Fruit fly (Drosophila melanogaster) whole organism, embryonic: ENCODE results near the gene NijC.

Source experiments
- Abd-B ChIP-seq: fragments of 200-800 bp; sonication (Bioruptor generic); optimal IDR thresholded peaks from 2 replicates; lab custom pipeline; 2018; ENCODE audit warnings: missing biosample characterization, mild to moderate bottlenecking, missing genetic modification characterization, moderate library complexity
- BEAF-32 ChIP-seq: fragments of 200-800 bp; sonication (Bioruptor generic); optimal IDR thresholded peaks from 3 replicates; lab custom pipeline; 2017; ENCODE audit warnings: missing biosample characterization, missing genetic modification characterization, mild to moderate bottlenecking, moderate library complexity, missing genetic modification reagents
- CG10267 ChIP-seq: fragments of 200-800 bp; sonication (Bioruptor generic); optimal IDR thresholded peaks from 2 replicates; lab custom pipeline; 2018; ENCODE audit warnings: missing biosample characterization, mild to moderate bottlenecking, missing genetic modification characterization, moderate library complexity
- CG13424 ChIP-seq: fragments of 200-800 bp; sonication (Bioruptor generic); optimal IDR thresholded peaks from 2 replicates; lab custom pipeline; 2019; ENCODE audit warnings: missing biosample characterization, mild to moderate bottlenecking, missing genetic modification characterization, moderate library complexity
- CG14710 ChIP-seq: fragments of 200-800 bp; sonication (Bioruptor generic); optimal IDR thresholded peaks from 3 replicates; lab custom pipeline; 2019; ENCODE audit warnings: missing biosample characterization, mild to moderate bottlenecking, missing genetic modification characterization, moderate library complexity
- CG3995 ChIP-seq: fragments of 200-800 bp; sonication (Bioruptor generic); optimal IDR thresholded peaks from 3 replicates; lab custom pipeline; 2016; ENCODE audit warnings: missing biosample characterization, missing genetic modification characterization
- CG4617 ChIP-seq: fragments of 200-800 bp; sonication (Bioruptor generic); optimal IDR thresholded peaks from 3 replicates; lab custom pipeline; 2016; ENCODE audit warnings: missing biosample characterization, missing genetic modification characterization, borderline replicate concordance
- CG7556 ChIP-seq: fragments of 200-800 bp; sonication (Bioruptor generic); optimal IDR thresholded peaks from 2 replicates; lab custom pipeline; 2017; ENCODE audit warnings: missing biosample characterization, mild to moderate bottlenecking, missing genetic modification characterization
- CTCF ChIP-seq: fragments of 200-800 bp; sonication (Bioruptor generic); optimal IDR thresholded peaks from 2 replicates; lab custom pipeline; 2017; ENCODE audit warnings: missing biosample characterization, mild to moderate bottlenecking, missing genetic modification characterization, moderate library complexity
- Dek ChIP-seq: fragments of 200-800 bp; sonication (Bioruptor generic); optimal IDR thresholded peaks from 3 replicates; lab custom pipeline; 2019; ENCODE audit warnings: missing biosample characterization, mild to moderate bottlenecking, missing genetic modification characterization, moderate library complexity
- Dp ChIP-seq: fragments of 200-800 bp; sonication (Bioruptor generic); optimal IDR thresholded peaks from 2 replicates; lab custom pipeline; 2018; ENCODE audit warnings: missing biosample characterization, mild to moderate bottlenecking, missing genetic modification characterization, moderate library complexity
- Ets97D ChIP-seq: fragments of 200-800 bp; sonication (Bioruptor generic); optimal IDR thresholded peaks from 3 replicates; lab custom pipeline; 2016; ENCODE audit warnings: missing biosample characterization, missing genetic modification characterization
- Fer3 ChIP-seq: fragments of 200-800 bp; sonication (Bioruptor generic); optimal IDR thresholded peaks from 2 replicates; lab custom pipeline; 2018; ENCODE audit warnings: missing biosample characterization, mild to moderate bottlenecking, missing genetic modification characterization, moderate library complexity
- H2.0 ChIP-seq: fragments of 200-800 bp; sonication (Bioruptor generic); IDR thresholded peaks from 2 replicates; pipeline ENCODE4 v1.3.6; 2022; ENCODE audit warnings: missing biosample characterization, missing genetic modification characterization
- Lhr ChIP-seq: fragments of 200-800 bp; sonication (Bioruptor generic); optimal IDR thresholded peaks from 3 replicates; lab custom pipeline; 2017; ENCODE audit warnings: mild to moderate bottlenecking, missing biosample characterization, missing genetic modification reagents, missing genetic modification characterization
- MBD-R2 ChIP-seq: fragments of 200-800 bp; sonication (Bioruptor generic); IDR thresholded peaks from 2 replicates; pipeline ENCODE4 v1.3.6; 2022; ENCODE audit warnings: missing biosample characterization, missing genetic modification characterization
- Nf-YA ChIP-seq: fragments of 200-800 bp; sonication (Bioruptor generic); IDR thresholded peaks from 2 replicates; pipeline ENCODE4 v1.3.6; 2022; ENCODE audit warnings: missing biosample characterization, missing genetic modification characterization
- Nf-YB ChIP-seq: fragments of 200-800 bp; sonication (Bioruptor generic); optimal IDR thresholded peaks from 3 replicates; lab custom pipeline; 2019; ENCODE audit warnings: missing biosample characterization, mild to moderate bottlenecking, missing genetic modification characterization, moderate library complexity
- PHDP ChIP-seq: fragments of 200-800 bp; sonication (Bioruptor generic); optimal IDR thresholded peaks from 3 replicates; lab custom pipeline; 2018; ENCODE audit warnings: missing biosample characterization, mild to moderate bottlenecking, missing genetic modification characterization, moderate library complexity
- Pdp1 ChIP-seq, 2 experiments: fragments of 200-800 bp; sonication (Bioruptor generic); optimal IDR thresholded peaks; 3 replicates each; lab custom pipeline; 2016; ENCODE audit warnings: missing biosample characterization in 2 of 2, missing genetic modification characterization in 2 of 2, mild to moderate bottlenecking in 1 of 2, moderate library complexity in 1 of 2
- Poxn ChIP-seq: fragments of 200-800 bp; sonication (Bioruptor generic); IDR thresholded peaks from 2 replicates; pipeline ENCODE4 v1.3.6; 2022; ENCODE audit warnings: missing biosample characterization, missing genetic modification characterization
- Xrp1 ChIP-seq: fragments of 200-800 bp; sonication (Bioruptor generic); IDR thresholded peaks from 2 replicates; pipeline ENCODE4 v1.3.6; 2022; ENCODE audit warnings: missing biosample characterization, missing genetic modification characterization
- YL-1 ChIP-seq: fragments of 200-800 bp; sonication (Bioruptor generic); optimal IDR thresholded peaks from 3 replicates; lab custom pipeline; 2017; ENCODE audit warnings: missing biosample characterization, mild to moderate bottlenecking, missing genetic modification characterization
- amos ChIP-seq: fragments of 200-800 bp; sonication (Bioruptor generic); IDR thresholded peaks from 2 replicates; pipeline ENCODE4 v1.3.6; 2022; ENCODE audit warnings: missing biosample characterization, missing genetic modification characterization; ENCODE audit not compliant: partially characterized antibody
- bcd ChIP-seq: fragments of 200-800 bp; sonication (Bioruptor generic); optimal IDR thresholded peaks from 2 replicates; lab custom pipeline; 2017; ENCODE audit warnings: missing biosample characterization, mild to moderate bottlenecking, missing genetic modification characterization
- corto ChIP-seq: fragments of 200-800 bp; sonication (Bioruptor generic); optimal IDR thresholded peaks from 2 replicates; lab custom pipeline; 2016; ENCODE audit warnings: missing biosample characterization, mild to moderate bottlenecking, missing genetic modification characterization, moderate library complexity
- crol ChIP-seq: fragments of 200-800 bp; sonication (Bioruptor generic); IDR thresholded peaks from 2 replicates; pipeline ENCODE4 v1.3.6; 2022; ENCODE audit warnings: missing biosample characterization, missing genetic modification characterization
- gfzf ChIP-seq: fragments of 200-800 bp; sonication (Bioruptor generic); optimal IDR thresholded peaks from 2 replicates; lab custom pipeline; 2016; ENCODE audit warnings: missing biosample characterization, mild to moderate bottlenecking, missing genetic modification characterization, moderate library complexity
- knrl ChIP-seq: fragments of 200-800 bp; sonication (Bioruptor generic); IDR thresholded peaks from 3 replicates; pipeline ENCODE4 v1.3.6; 2022; ENCODE audit warnings: missing biosample characterization, missing genetic modification characterization; ENCODE audit not compliant: partially characterized antibody
- nmo ChIP-seq: fragments of 200-800 bp; sonication (Bioruptor generic); optimal IDR thresholded peaks from 2 replicates; lab custom pipeline; 2018; ENCODE audit warnings: missing biosample characterization, mild to moderate bottlenecking, missing genetic modification characterization, moderate library complexity
- pho ChIP-seq: fragments of 200-800 bp; sonication (Bioruptor generic); optimal IDR thresholded peaks from 2 replicates; lab custom pipeline; 2016; ENCODE audit warnings: missing biosample characterization, missing genetic modification characterization
- pita ChIP-seq: fragments of 200-800 bp; sonication (Bioruptor generic); optimal IDR thresholded peaks from 2 replicates; lab custom pipeline; 2017; ENCODE audit warnings: missing biosample characterization, mild to moderate bottlenecking, missing genetic modification characterization
- pum ChIP-seq: fragments of 200-800 bp; sonication (Bioruptor generic); optimal IDR thresholded peaks from 2 replicates; lab custom pipeline; 2016; ENCODE audit warnings: missing biosample characterization, missing genetic modification characterization
- pzg ChIP-seq: fragments of 200-800 bp; sonication (Bioruptor generic); optimal IDR thresholded peaks from 3 replicates; lab custom pipeline; 2018; ENCODE audit warnings: missing biosample characterization, mild to moderate bottlenecking, missing genetic modification characterization, moderate library complexity
- sr ChIP-seq: fragments of 200-800 bp; sonication (Bioruptor generic); IDR thresholded peaks from 3 replicates; pipeline ENCODE4 v1.3.6; 2022; ENCODE audit warnings: missing biosample characterization, missing genetic modification characterization
- sug ChIP-seq: fragments of 200-800 bp; optimal IDR thresholded peaks from 2 replicates; lab custom pipeline; 2019; ENCODE audit warnings: missing biosample characterization, mild to moderate bottlenecking, missing genetic modification characterization, moderate library complexity
- zfh2 ChIP-seq: fragments of 200-800 bp; sonication (Bioruptor generic); optimal IDR thresholded peaks from 2 replicates; lab custom pipeline; 2016; ENCODE audit warnings: missing biosample characterization, missing genetic modification characterization

The NijC gene

DNA sequence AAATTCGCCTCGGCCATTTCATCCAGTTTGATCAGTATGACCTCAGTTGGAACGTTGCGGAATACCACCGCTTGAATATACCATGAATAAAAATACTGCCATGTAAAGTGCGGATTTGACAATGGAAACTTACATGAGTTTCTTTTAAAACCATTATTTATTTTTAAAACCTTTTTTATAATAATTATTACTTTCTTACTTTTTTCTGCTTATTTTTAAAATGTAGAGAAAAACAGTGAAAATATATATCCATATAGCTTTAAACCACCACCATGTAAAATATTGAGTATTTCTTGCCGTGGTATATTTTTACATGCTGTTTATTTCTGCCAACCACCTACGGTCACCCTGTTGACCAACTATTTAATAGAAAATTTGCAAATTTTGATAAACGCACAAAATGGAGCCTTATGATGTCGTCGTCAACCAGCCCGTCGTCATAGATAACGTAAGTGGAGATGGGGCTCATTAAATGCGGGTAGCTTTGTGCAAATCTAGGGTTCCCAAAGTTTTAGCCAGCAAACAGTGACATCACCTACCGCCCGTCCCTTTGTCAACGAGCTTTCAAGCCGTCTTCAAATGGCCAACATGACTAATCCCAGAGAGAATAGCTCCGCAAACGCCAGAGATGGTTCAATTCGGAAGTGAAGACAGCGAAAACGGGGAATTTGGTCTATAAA is 3.4 kb upstream of the NijC start, which contains the start of gene Arp1 (continued):
- TF ChIP-seq CG14710 (tag; lab: Kevin White, UChicago): peak; percentile 54
- TF ChIP-seq zfh2 (GFP tag; lab: Kevin White, UChicago): no peak
- peak; percentile 52 for TF ChIP-seq pita (GFP tag; lab: Kevin White, UChicago)
- peak; percentile 83 for TF ChIP-seq CG4617 (GFP tag; lab: Kevin White, UChicago)
- peak; percentile 40; the same call in 1 of the 2 replicates for TF ChIP-seq MBD-R2 (GFP tag; lab: Robert Waterston, UW)
- no peak for TF ChIP-seq Nf-YA (GFP tag; lab: Robert Waterston, UW)
- TF ChIP-seq BEAF-32 (GFP tag; lab: Kevin White, UChicago): peak; percentile 35
- TF ChIP-seq nmo (GFP tag; lab: Kevin White, UChicago): peak; percentile 39
- TF ChIP-seq Nf-YB (GFP tag; lab: Kevin White, UChicago): no peak
- peak; percentile 42 for TF ChIP-seq sug (tag; lab: Kevin White, UChicago)
- TF ChIP-seq knrl: peak; percentile 49; the same call in 1 of the 3 replicates
- peak; percentile 9; the same call in 1 of the 2 replicates for TF ChIP-seq amos (GFP tag; lab: Robert Waterston, UW)
- no peak for TF ChIP-seq CG13424 (tag; lab: Kevin White, UChicago)
- TF ChIP-seq YL-1 (GFP tag; lab: Kevin White, UChicago): peak; percentile 57
- TF ChIP-seq CG10267 (tag; lab: Kevin White, UChicago): peak; percentile 37
- no peak for TF ChIP-seq Xrp1 (GFP tag; lab: Robert Waterston, UW)
- peak; percentile 64; the same call in 1 of the 2 replicates for TF ChIP-seq crol (GFP tag; lab: Robert Waterston, UW)
- TF ChIP-seq Lhr (GFP tag; lab: Kevin White, UChicago): peak; percentile 81
- peak; percentile 30 for TF ChIP-seq Dp
- TF ChIP-seq Fer3 (tag; lab: Kevin White, UChicago): no peak
- TF ChIP-seq pum (GFP tag; lab: Kevin White, UChicago): no peak
- no peak for TF ChIP-seq corto (GFP tag; lab: Kevin White, UChicago)
- TF ChIP-seq Poxn (GFP tag; lab: Robert Waterston, UW): no peak
- peak; percentile 33 for TF ChIP-seq Dek (tag; lab: Kevin White, UChicago)
- TF ChIP-seq Abd-B (GFP tag; lab: Kevin White, UChicago): peak; percentile 34
- TF ChIP-seq gfzf (GFP tag; lab: Kevin White, UChicago): peak; percentile 82
- peak; percentile 65 for TF ChIP-seq CTCF (GFP tag; lab: Kevin White, UChicago)
- peak in 1 of 2 experiments; percentile 41 for TF ChIP-seq Pdp1 (GFP tag; optimal IDR thresholded peaks at IDR 0.05; lab: Kevin White, UChicago)
- TF ChIP-seq sr (GFP tag; lab: Robert Waterston, UW): no peak
- TF ChIP-seq pzg (GFP tag; lab: Kevin White, UChicago): peak; percentile 59
- peak; percentile 15 for TF ChIP-seq CG3995 (GFP tag; lab: Kevin White, UChicago)
- TF ChIP-seq Ets97D (GFP tag; lab: Kevin White, UChicago): peak; percentile 2

dm6 chr3R:12692497-12692896 is 2.4 kb upstream of the NijC start, which contains the start of gene CG31347:
Gene CG31347 (minus strand): TSS chr3R:12692597.
- no peak for TF ChIP-seq Poxn (GFP tag; lab: Robert Waterston, UW)
- TF ChIP-seq Xrp1 (GFP tag; lab: Robert Waterston, UW): no peak
- no peak for TF ChIP-seq pho (GFP tag; lab: Kevin White, UChicago)

dm6 chr3R:12697022-12697421 is 2.1 kb downstream of the NijC start, which contains the start of gene Past1:
Gene Past1 (plus strand): TSS chr3R:12697322.
- TF ChIP-seq PHDP (tag; lab: Kevin White, UChicago) (no peak), bcd (GFP tag; lab: Kevin White, UChicago) (no peak), H2.0 (GFP tag; lab: Robert Waterston, UW) (no peak), CG7556 (GFP tag; lab: Kevin White, UChicago) (no peak)
